Worm (Caenorhabditis elegans) whole organism, L2 larva: ENCODE results near the gene dos-1.

Source experiments
- C34F6.9 ChIP-seq: fragments of 150-350 bp; optimal IDR thresholded peaks from 2 replicates; lab custom pipeline; 2014; ENCODE audit warnings: missing biosample characterization, missing genetic modification characterization
- F13H6.1 ChIP-seq: sonication (generic microtip); optimal IDR thresholded peaks from 2 replicates; lab custom pipeline; 2016; ENCODE audit warnings: missing genetic modification characterization, missing compliant biosample characterization
- alr-1 ChIP-seq: fragments of 150-350 bp; optimal IDR thresholded peaks from 2 replicates; lab custom pipeline; 2014; ENCODE audit warnings: missing biosample characterization, missing genetic modification characterization
- aly-2 ChIP-seq: fragments of 150-350 bp; optimal IDR thresholded peaks from 2 replicates; lab custom pipeline; 2014; ENCODE audit warnings: missing biosample characterization, missing genetic modification characterization
- ama-1 ChIP-seq: fragments of 150-350 bp; optimal IDR thresholded peaks from 2 replicates; lab custom pipeline; 2018; ENCODE audit warnings: inconsistent platforms
- blmp-1 ChIP-seq: sonication (generic microtip); optimal IDR thresholded peaks from 2 replicates; lab custom pipeline; 2017; ENCODE audit warnings: missing genetic modification characterization, mild to moderate bottlenecking, missing compliant biosample characterization, antibody characterized with exemption, moderate library complexity; ENCODE audit not compliant: insufficient read depth
- ceh-16 ChIP-seq: fragments of 150-350 bp; optimal IDR thresholded peaks from 2 replicates; lab custom pipeline; 2014; ENCODE audit warnings: missing biosample characterization, missing genetic modification characterization
- ceh-82 ChIP-seq: fragments of 150-350 bp; optimal IDR thresholded peaks from 2 replicates; lab custom pipeline; 2014; ENCODE audit warnings: missing biosample characterization, missing genetic modification characterization
- crh-2 ChIP-seq: sonication (generic microtip); optimal IDR thresholded peaks from 2 replicates; lab custom pipeline; 2017; ENCODE audit warnings: missing biosample characterization, missing genetic modification characterization
- dmd-4 ChIP-seq: sonication (generic microtip); optimal IDR thresholded peaks from 2 replicates; lab custom pipeline; 2017; ENCODE audit warnings: missing biosample characterization, missing genetic modification characterization
- elt-1 ChIP-seq: fragments of 150-350 bp; optimal IDR thresholded peaks from 2 replicates; lab custom pipeline; 2014; ENCODE audit warnings: missing biosample characterization, missing genetic modification characterization
- gmeb-1 ChIP-seq: fragments of 150-350 bp; optimal IDR thresholded peaks from 2 replicates; lab custom pipeline; 2014; ENCODE audit warnings: missing biosample characterization, missing genetic modification characterization
- lin-13 ChIP-seq: fragments of 150-350 bp; optimal IDR thresholded peaks from 2 replicates; lab custom pipeline; 2014; ENCODE audit warnings: missing biosample characterization, missing genetic modification reagents, missing genetic modification characterization
- lin-39 ChIP-seq: fragments of 150-350 bp; optimal IDR thresholded peaks from 2 replicates; lab custom pipeline; 2014; ENCODE audit warnings: missing biosample characterization, missing genetic modification reagents, missing genetic modification characterization
- lsy-2 ChIP-seq, 2 experiments: fragments of 150-350 bp in 1 of 2; sonication (generic microtip) in 1 of 2; optimal IDR thresholded peaks; 2 replicates each; lab custom pipeline; 2014 to 2017; ENCODE audit warnings: missing biosample characterization in 2 of 2, missing genetic modification characterization in 2 of 2
- mab-5 ChIP-seq: fragments of 150-350 bp; optimal IDR thresholded peaks from 2 replicates; lab custom pipeline; 2014; ENCODE audit warnings: missing biosample characterization, missing genetic modification characterization
- mbf-1 ChIP-seq: sonication (generic microtip); optimal IDR thresholded peaks from 2 replicates; lab custom pipeline; 2017; ENCODE audit warnings: missing biosample characterization, missing genetic modification characterization
- nhr-10 ChIP-seq: sonication (generic microtip); optimal IDR thresholded peaks from 2 replicates; lab custom pipeline; 2017; ENCODE audit warnings: missing biosample characterization, missing genetic modification characterization
- nhr-11 ChIP-seq: fragments of 150-350 bp; optimal IDR thresholded peaks from 2 replicates; lab custom pipeline; 2014; ENCODE audit warnings: missing biosample characterization, missing genetic modification characterization
- nhr-12 ChIP-seq: fragments of 150-350 bp; optimal IDR thresholded peaks from 2 replicates; lab custom pipeline; 2014; ENCODE audit warnings: missing biosample characterization, missing genetic modification characterization
- nhr-21 ChIP-seq: fragments of 150-350 bp; optimal IDR thresholded peaks from 2 replicates; lab custom pipeline; 2014; ENCODE audit warnings: missing biosample characterization, missing genetic modification characterization
- nhr-237 ChIP-seq: fragments of 150-350 bp; optimal IDR thresholded peaks from 2 replicates; lab custom pipeline; 2014; ENCODE audit warnings: missing biosample characterization, missing genetic modification characterization
- nhr-25 ChIP-seq: fragments of 150-350 bp; sonication (generic microtip); optimal IDR thresholded peaks from 3 replicates; lab custom pipeline; 2014; ENCODE audit warnings: missing biosample characterization, missing genetic modification characterization
- nhr-6 ChIP-seq: fragments of 150-350 bp; optimal IDR thresholded peaks from 2 replicates; lab custom pipeline; 2014; ENCODE audit warnings: missing biosample characterization, missing genetic modification characterization
- peb-1 ChIP-seq: fragments of 150-350 bp; optimal IDR thresholded peaks from 2 replicates; lab custom pipeline; 2014; ENCODE audit warnings: missing biosample characterization, missing genetic modification characterization
- sem-4 ChIP-seq: fragments of 150-350 bp; optimal IDR thresholded peaks from 2 replicates; lab custom pipeline; 2014; ENCODE audit warnings: missing biosample characterization, missing genetic modification reagents, missing genetic modification characterization
- skn-1 ChIP-seq: sonication (generic microtip); optimal IDR thresholded peaks from 2 replicates; lab custom pipeline; 2017; ENCODE audit warnings: missing biosample characterization, missing genetic modification characterization
- sma-3 ChIP-seq: sonication (generic microtip); optimal IDR thresholded peaks from 2 replicates; lab custom pipeline; 2016; ENCODE audit warnings: missing genetic modification reagents, missing genetic modification characterization, missing compliant biosample characterization
- sma-9 ChIP-seq, 2 experiments: fragments of 150-350 bp in 1 of 2; sonication (generic microtip) in 1 of 2; optimal IDR thresholded peaks; 2 replicates each; lab custom pipeline; 2014 to 2016; ENCODE audit warnings: missing genetic modification characterization in 2 of 2, mild to moderate bottlenecking in 1 of 2, missing biosample characterization in 1 of 2, missing compliant biosample characterization in 1 of 2, missing genetic modification reagents in 1 of 2, moderate library complexity in 1 of 2
- snpc-4 ChIP-seq: fragments of 150-350 bp; optimal IDR thresholded peaks from 2 replicates; lab custom pipeline; 2014; ENCODE audit warnings: missing biosample characterization, missing genetic modification characterization
- unc-39 ChIP-seq: fragments of 150-350 bp; optimal IDR thresholded peaks from 2 replicates; lab custom pipeline; 2014; ENCODE audit warnings: missing biosample characterization, missing genetic modification characterization
- unc-55 ChIP-seq: fragments of 150-350 bp; sonication (generic microtip); optimal IDR thresholded peaks from 3 replicates; lab custom pipeline; 2014; ENCODE audit warnings: missing biosample characterization, missing genetic modification reagents, missing genetic modification characterization
- zag-1 ChIP-seq: fragments of 150-350 bp; optimal IDR thresholded peaks from 2 replicates; lab custom pipeline; 2014; ENCODE audit warnings: missing biosample characterization, missing genetic modification characterization
- ztf-1 ChIP-seq: fragments of 200-800 bp; sonication (Bioruptor generic); conservative IDR thresholded peaks from 2 replicates; pipeline ENCODE4 v1.3.6; 2022; ENCODE audit warnings: missing genetic modification characterization, missing compliant biosample characterization

Gene dos-1

DNA sequence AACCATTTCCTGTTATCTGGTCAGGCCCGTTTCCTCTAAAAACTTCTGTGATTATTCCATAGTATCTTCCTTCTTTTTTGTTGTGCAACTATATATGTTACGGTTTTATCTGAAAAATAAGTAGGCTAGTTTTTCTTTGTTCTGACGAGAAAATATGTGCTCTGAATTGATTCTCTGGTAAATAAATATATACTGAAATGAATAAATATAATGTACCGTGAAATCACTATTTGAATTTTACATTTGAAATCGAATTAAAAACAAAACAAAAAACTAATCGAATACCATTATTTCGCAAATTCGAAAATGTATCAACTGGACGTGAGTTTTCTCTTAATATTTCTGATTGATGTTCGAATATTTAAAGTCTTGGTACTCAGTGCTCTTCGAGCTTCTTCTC, 26.8 kb downstream of the dos-1 start, which contains the start of gene ZK512.10:
Gene ZK512.10, plus strand, starts transcription at position 301 of the 400 bp plus-strand sequence.
- TF ChIP-seq zag-1 = no peak
- no peak for TF ChIP-seq dmd-4 (tag; lab: Kevin White, UChicago)
- no peak for TF ChIP-seq gmeb-1 (tag; lab: Kevin White, UChicago)
- no peak for TF ChIP-seq ceh-16 (tag; lab: Kevin White, UChicago)

DNA sequence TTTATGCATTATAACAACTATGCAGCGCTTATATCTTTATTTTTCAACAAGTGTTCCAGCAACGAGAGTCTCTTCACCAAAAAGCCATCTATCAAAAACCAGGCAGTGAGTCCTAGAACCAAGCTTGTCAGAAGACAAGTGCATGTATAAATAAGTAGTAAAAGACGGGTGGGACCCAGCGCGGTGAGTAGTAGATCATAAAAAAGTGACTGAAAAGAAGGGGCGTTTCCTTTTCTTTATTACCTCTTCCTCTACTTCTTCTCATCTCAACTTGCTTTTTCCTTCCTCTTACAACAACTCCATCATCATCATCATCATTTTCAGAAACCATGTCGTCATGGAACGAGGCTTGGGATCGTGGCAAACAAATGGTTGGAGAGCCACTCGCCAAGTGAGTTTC, 32.8 kb downstream of the dos-1 start, which contains the start of gene eat-4:
Gene eat-4, plus strand, starts transcription at position 301 of the 400 bp plus-strand sequence.
- TF ChIP-seq sem-4 (tag; lab: Kevin White, UChicago) (no peak), crh-2 (tag; lab: Kevin White, UChicago) (no peak), unc-55 (GFP tag; lab: Kevin White, UChicago) (peak; percentile 2), sma-9 (GFP tag; optimal IDR thresholded peaks at IDR 0.05; lab: Kevin White, UChicago) (no peak), sma-9 (tag; optimal IDR thresholded peaks at IDR 0.05; lab: Kevin White, UChicago) (no peak), mbf-1 (tag; lab: Kevin White, UChicago) (no peak), lin-13 (GFP tag; lab: Kevin White, UChicago) (no peak), nhr-237 (tag; lab: Kevin White, UChicago) (no peak), lin-39 (tag; lab: Kevin White, UChicago) (no peak)
- TF ChIP-seq, all 48 proteins: peak for 1

DNA sequence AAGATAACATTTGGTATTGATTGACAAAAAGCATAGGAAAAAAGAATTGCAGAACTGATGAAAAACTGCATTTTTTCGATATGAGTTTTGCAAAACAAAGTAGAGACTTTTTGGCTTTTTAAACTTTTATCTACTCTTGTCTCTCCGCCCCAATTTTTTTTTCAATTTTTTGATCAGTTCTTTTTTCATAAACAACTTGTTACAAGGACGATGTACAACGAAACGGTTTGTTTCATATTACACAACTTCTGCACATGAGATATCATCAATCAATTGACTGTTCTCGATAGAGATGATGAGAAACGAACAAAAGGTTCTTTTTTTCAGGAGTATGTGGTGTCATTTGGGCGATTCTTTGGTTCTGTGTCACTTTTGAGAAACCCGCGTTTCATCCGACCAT, 34.9 kb downstream of the dos-1 start, which contains the start of gene ZK512.7:
Gene ZK512.7, minus strand, starts transcription at position 101 of the 400 bp plus-strand sequence.
- TF ChIP-seq blmp-1 (tag; lab: Kevin White, UChicago) (no peak), alr-1 (tag; lab: Kevin White, UChicago) (no peak), peb-1 (tag; lab: Kevin White, UChicago) (no peak), elt-1 (no peak), ceh-82 (tag; lab: Kevin White, UChicago) (no peak), nhr-11 (no peak), skn-1 (no peak), nhr-21 (tag; lab: Kevin White, UChicago) (no peak), ceh-16 (tag; lab: Kevin White, UChicago) (no peak), lin-13 (GFP tag; lab: Kevin White, UChicago) (no peak), nhr-25 (no peak), ztf-1 (GFP tag; lab: Robert Waterston, UW) (no peak), snpc-4 (tag; lab: Kevin White, UChicago) (no peak), gmeb-1 (tag; lab: Kevin White, UChicago) (no peak), sma-3 (GFP tag; lab: Kevin White, UChicago) (no peak), ama-1 (lab: Kevin White, UChicago) (no peak), sem-4 (tag; lab: Kevin White, UChicago) (no peak), mbf-1 (tag; lab: Kevin White, UChicago) (no peak), aly-2 (tag; lab: Kevin White, UChicago) (no peak)

DNA sequence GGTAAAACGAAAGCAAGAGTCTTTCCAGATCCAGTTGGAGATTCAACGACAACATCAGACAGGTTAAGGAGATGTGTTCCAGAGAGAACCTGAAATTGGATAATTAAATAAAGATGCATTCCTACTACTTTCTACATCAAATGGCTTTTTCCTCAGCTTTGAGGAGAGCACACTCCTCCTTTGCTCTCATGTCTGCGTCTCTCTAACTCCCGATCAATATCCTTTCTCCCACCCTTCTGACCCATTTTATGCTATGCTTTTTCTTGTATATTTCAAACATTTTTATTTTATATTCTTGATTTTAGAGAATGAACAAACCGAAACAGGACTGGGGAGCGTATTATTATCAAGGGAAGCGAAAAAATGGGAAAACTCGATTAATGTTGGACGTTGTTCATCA, 40.2 kb downstream of the dos-1 start, which contains the start of gene ZK512.11:
Gene ZK512.11, plus strand, starts transcription at position 301 of the 400 bp plus-strand sequence.
- TF ChIP-seq nhr-21 (tag; lab: Kevin White, UChicago) (no peak), unc-55 (GFP tag; lab: Kevin White, UChicago) (peak; percentile 19), lsy-2 (tag; optimal IDR thresholded peaks at IDR 0.05; lab: Kevin White, UChicago) (peak in 1 of 2 experiments; percentile 5), skn-1 (no peak), mab-5 (no peak), sem-4 (tag; lab: Kevin White, UChicago) (no peak), C34F6.9 (tag; lab: Kevin White, UChicago) (peak; percentile 3)
- TF ChIP-seq, all 48 proteins: peak for 3

DNA sequence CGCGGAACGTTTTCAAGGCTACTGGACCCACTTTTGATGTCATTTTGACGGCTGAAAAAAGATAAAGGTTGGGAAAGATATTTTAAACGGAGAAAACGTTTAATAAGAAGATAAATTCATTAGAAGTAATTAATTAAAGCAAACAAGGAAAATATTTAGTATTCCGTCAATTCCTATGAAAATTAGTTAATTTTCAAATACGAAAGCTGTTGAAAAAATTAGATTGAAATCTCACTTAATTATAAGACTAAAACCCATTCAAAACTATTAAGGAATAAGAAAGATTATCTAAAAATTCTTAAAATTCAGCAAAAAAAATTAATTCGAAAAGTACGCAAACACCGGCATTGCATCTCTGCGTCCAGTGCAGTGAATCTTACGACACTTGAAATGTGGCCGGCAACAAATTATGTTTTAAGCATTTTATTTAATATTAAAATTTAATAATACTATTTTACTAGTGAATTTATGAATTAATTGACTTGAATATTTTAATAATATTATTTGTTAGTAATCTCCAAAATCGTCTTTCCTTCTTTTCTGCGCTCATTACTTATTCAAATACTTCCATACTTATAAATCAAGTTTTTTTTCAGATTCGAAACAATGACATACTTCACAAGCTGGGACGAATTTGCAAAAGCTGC, 41.1 kb downstream of the dos-1 start, which contains the start of the genes ZK512.2 and ZK512.4:
Gene ZK512.2, minus strand, starts transcription at position 51 of the 647 bp plus-strand sequence.
Gene ZK512.4, plus strand, starts transcription at position 597 of the 647 bp plus-strand sequence.
- no peak for TF ChIP-seq blmp-1 (tag; lab: Kevin White, UChicago)
- peak; percentile 38 for TF ChIP-seq unc-55 (GFP tag; lab: Kevin White, UChicago)
- no peak for TF ChIP-seq nhr-6
- no peak for TF ChIP-seq nhr-10
- peak; percentile 7 for TF ChIP-seq crh-2 (tag; lab: Kevin White, UChicago)
- no peak for TF ChIP-seq nhr-12 (tag; lab: Kevin White, UChicago)
- peak; percentile 28 for TF ChIP-seq C34F6.9 (tag; lab: Kevin White, UChicago)
- no peak for TF ChIP-seq F13H6.1
- TF ChIP-seq gmeb-1 (tag; lab: Kevin White, UChicago) = peak; percentile 29
- peak in 1 of 2 experiments; percentile 50 for TF ChIP-seq lsy-2 (tag; optimal IDR thresholded peaks at IDR 0.05; lab: Kevin White, UChicago)
- no peak for TF ChIP-seq sma-3 (GFP tag; lab: Kevin White, UChicago)
- no peak for TF ChIP-seq unc-39 (tag; lab: Kevin White, UChicago)
- TF ChIP-seq, all 48 proteins: peak for 5
